Worm (Caenorhabditis elegans) whole organism, late embryonic: Measurements from ENCODE around the gene krr-1.

Experiments
- C38D4.7 ChIP-seq: fragments of 200-800 bp; sonication (Bioruptor generic); optimal IDR thresholded peaks from 2 replicates; lab custom pipeline; 2018; ENCODE audit warnings: mild to moderate bottlenecking, missing genetic modification characterization, moderate library complexity, missing compliant biosample characterization
- F13H6.1 ChIP-seq: sonication (generic microtip); optimal IDR thresholded peaks from 2 replicates; lab custom pipeline; 2016; ENCODE audit warnings: missing genetic modification characterization, missing compliant biosample characterization
- K02D7.2 ChIP-seq: sonication (generic microtip); optimal IDR thresholded peaks from 2 replicates; lab custom pipeline; 2017; ENCODE audit warnings: mild to moderate bottlenecking, missing genetic modification characterization, missing compliant biosample characterization
- K09A11.1 ChIP-seq: sonication (generic microtip); optimal IDR thresholded peaks from 2 replicates; lab custom pipeline; 2017; ENCODE audit warnings: antibody characterized with exemption, mild to moderate bottlenecking, missing genetic modification characterization, missing compliant biosample characterization; ENCODE audit not compliant: insufficient read depth
- ahr-1 ChIP-seq: sonication (generic microtip); optimal IDR thresholded peaks from 2 replicates; lab custom pipeline; 2016; ENCODE audit warnings: missing genetic modification characterization, missing compliant biosample characterization
- ama-1 ChIP-seq: fragments of 150-350 bp; optimal IDR thresholded peaks from 2 replicates; lab custom pipeline; 2014
- ceh-18 ChIP-seq: sonication (generic microtip); optimal IDR thresholded peaks from 2 replicates; lab custom pipeline; 2016; ENCODE audit warnings: missing genetic modification characterization, missing compliant biosample characterization
- ceh-19 ChIP-seq: fragments of 200-800 bp; sonication (Bioruptor generic); optimal IDR thresholded peaks from 2 replicates; lab custom pipeline; 2018; ENCODE audit warnings: mild to moderate bottlenecking, missing genetic modification characterization, missing compliant biosample characterization
- ceh-2 ChIP-seq: sonication (generic microtip); optimal IDR thresholded peaks from 2 replicates; lab custom pipeline; 2016; ENCODE audit warnings: missing genotype, missing genetic modification characterization, missing compliant biosample characterization
- ceh-22 ChIP-seq: sonication (generic microtip); optimal IDR thresholded peaks from 2 replicates; lab custom pipeline; 2017; ENCODE audit warnings: missing biosample characterization, missing genetic modification characterization
- ceh-24 ChIP-seq: sonication (generic microtip); optimal IDR thresholded peaks from 2 replicates; lab custom pipeline; 2016; ENCODE audit warnings: mild to moderate bottlenecking, missing genetic modification characterization, missing compliant biosample characterization
- ceh-31 ChIP-seq: sonication (generic microtip); optimal IDR thresholded peaks from 2 replicates; lab custom pipeline; 2016; ENCODE audit warnings: missing genetic modification characterization, missing compliant biosample characterization
- ceh-34 ChIP-seq: sonication (generic microtip); optimal IDR thresholded peaks from 2 replicates; lab custom pipeline; 2016; ENCODE audit warnings: mild to moderate bottlenecking, missing genetic modification characterization, missing compliant biosample characterization
- ceh-48 ChIP-seq: sonication (generic microtip); optimal IDR thresholded peaks from 2 replicates; lab custom pipeline; 2016; ENCODE audit warnings: missing genetic modification characterization, inconsistent platforms, missing compliant biosample characterization
- dmd-4 ChIP-seq: sonication (generic microtip); optimal IDR thresholded peaks from 2 replicates; lab custom pipeline; 2016; ENCODE audit warnings: borderline replicate concordance, missing genetic modification characterization, missing compliant biosample characterization
- elt-2 ChIP-seq: sonication (generic microtip); optimal IDR thresholded peaks from 2 replicates; lab custom pipeline; 2016; ENCODE audit warnings: missing genetic modification reagents, missing genetic modification characterization, missing compliant biosample characterization
- elt-4 ChIP-seq: sonication (generic microtip); optimal IDR thresholded peaks from 2 replicates; lab custom pipeline; 2016; ENCODE audit warnings: missing genetic modification characterization, missing compliant biosample characterization
- ets-4 ChIP-seq: sonication (generic microtip); optimal IDR thresholded peaks from 2 replicates; lab custom pipeline; 2016; ENCODE audit warnings: missing genetic modification characterization, missing compliant biosample characterization
- fax-1 ChIP-seq: sonication (generic microtip); optimal IDR thresholded peaks from 2 replicates; lab custom pipeline; 2016; ENCODE audit warnings: missing genotype, missing genetic modification characterization, missing compliant biosample characterization
- fkh-6 ChIP-seq: sonication (generic microtip); optimal IDR thresholded peaks from 2 replicates; lab custom pipeline; 2016; ENCODE audit warnings: missing genetic modification characterization, missing compliant biosample characterization
- hlh-15 ChIP-seq: sonication (generic microtip); optimal IDR thresholded peaks from 2 replicates; lab custom pipeline; 2016; ENCODE audit warnings: missing genetic modification characterization, missing compliant biosample characterization
- hlh-30 ChIP-seq: sonication (generic microtip); optimal IDR thresholded peaks from 2 replicates; lab custom pipeline; 2017; ENCODE audit warnings: antibody characterized with exemption, missing genetic modification characterization, missing compliant biosample characterization; ENCODE audit not compliant: insufficient read depth
- hlh-8 ChIP-seq: sonication (generic microtip); optimal IDR thresholded peaks from 2 replicates; lab custom pipeline; 2016; ENCODE audit warnings: missing genotype, missing genetic modification characterization, missing compliant biosample characterization
- madf-2 ChIP-seq: sonication (generic microtip); optimal IDR thresholded peaks from 2 replicates; lab custom pipeline; 2017; ENCODE audit warnings: missing genetic modification characterization, missing compliant biosample characterization
- mec-3 ChIP-seq: sonication (generic microtip); optimal IDR thresholded peaks from 2 replicates; lab custom pipeline; 2016; ENCODE audit warnings: borderline replicate concordance, missing genetic modification characterization, missing compliant biosample characterization
- nfya-1 ChIP-seq: sonication (generic microtip); optimal IDR thresholded peaks from 2 replicates; lab custom pipeline; 2017; ENCODE audit warnings: missing genetic modification characterization, mild to moderate bottlenecking, missing compliant biosample characterization, antibody characterized with exemption, moderate library complexity
- nhr-11 ChIP-seq: fragments of 150-350 bp; optimal IDR thresholded peaks from 2 replicates; lab custom pipeline; 2014; ENCODE audit warnings: missing biosample characterization, missing genetic modification characterization
- pat-9 ChIP-seq: fragments of 200-800 bp; sonication (Bioruptor generic); optimal IDR thresholded peaks from 2 replicates; lab custom pipeline; 2018; ENCODE audit warnings: mild to moderate bottlenecking, missing genetic modification characterization, moderate library complexity, missing compliant biosample characterization
- pax-1 ChIP-seq: fragments of 150-350 bp; optimal IDR thresholded peaks from 2 replicates; lab custom pipeline; 2014; ENCODE audit warnings: missing biosample characterization, missing genetic modification characterization
- pha-2 ChIP-seq: sonication (generic microtip); optimal IDR thresholded peaks from 2 replicates; lab custom pipeline; 2017; ENCODE audit warnings: mild to moderate bottlenecking, missing genetic modification characterization, missing compliant biosample characterization
- pros-1 ChIP-seq: fragments of 150-350 bp; optimal IDR thresholded peaks from 2 replicates; lab custom pipeline; 2014; ENCODE audit warnings: missing biosample characterization, missing genetic modification reagents, missing genetic modification characterization
- rnt-1 ChIP-seq: sonication (generic microtip); optimal IDR thresholded peaks from 2 replicates; lab custom pipeline; 2016; ENCODE audit warnings: missing genetic modification characterization, missing compliant biosample characterization
- sdc-2 ChIP-seq: sonication (generic microtip); optimal IDR thresholded peaks from 2 replicates; lab custom pipeline; 2016; ENCODE audit warnings: missing genotype, missing genetic modification characterization, missing compliant biosample characterization
- tbx-2 ChIP-seq: sonication (generic microtip); optimal IDR thresholded peaks from 2 replicates; lab custom pipeline; 2016; ENCODE audit warnings: missing genetic modification characterization, missing compliant biosample characterization
- ttx-3 ChIP-seq: sonication (generic microtip); optimal IDR thresholded peaks from 2 replicates; lab custom pipeline; 2016; ENCODE audit warnings: missing genetic modification reagents, missing genetic modification characterization, missing compliant biosample characterization
- unc-42 ChIP-seq: sonication (generic microtip); optimal IDR thresholded peaks from 2 replicates; lab custom pipeline; 2016; ENCODE audit warnings: missing genotype, missing genetic modification characterization, missing compliant biosample characterization
- unc-55 ChIP-seq: sonication (generic microtip); optimal IDR thresholded peaks from 2 replicates; lab custom pipeline; 2017; ENCODE audit warnings: missing biosample characterization, missing genetic modification reagents, missing genetic modification characterization
- unc-86 ChIP-seq: sonication (generic microtip); optimal IDR thresholded peaks from 2 replicates; lab custom pipeline; 2016; ENCODE audit warnings: missing genetic modification characterization, missing compliant biosample characterization
- zip-5 ChIP-seq: sonication (generic microtip); optimal IDR thresholded peaks from 2 replicates; lab custom pipeline; 2016; ENCODE audit warnings: missing genetic modification characterization, missing compliant biosample characterization
- ztf-16 ChIP-seq: sonication (generic microtip); optimal IDR thresholded peaks from 2 replicates; lab custom pipeline; 2017; ENCODE audit warnings: missing genetic modification characterization, missing compliant biosample characterization

The krr-1 gene

DNA sequence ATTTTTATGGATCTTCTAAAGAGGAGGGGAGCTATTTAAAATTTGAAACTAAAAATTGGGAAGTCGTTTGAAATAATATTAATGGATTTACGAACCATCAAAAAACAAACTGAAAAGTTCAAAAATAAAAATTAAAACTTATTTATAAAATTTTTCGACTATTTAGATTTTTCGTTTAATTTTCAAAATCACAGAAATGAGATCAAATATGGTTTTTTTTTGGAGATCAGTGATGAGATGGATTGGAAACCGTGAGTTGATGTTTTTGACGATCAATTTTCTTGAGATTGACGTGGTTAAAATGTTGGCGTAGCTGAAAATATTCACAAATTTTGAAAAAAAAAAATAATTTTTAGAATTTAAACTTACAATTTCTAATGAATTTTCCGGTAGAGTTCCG, 12.0 kb upstream of the krr-1 start, which contains the start of gene C13F10.5:
Gene C13F10.5 (minus strand): TSS at position 101 of the 400 bp plus-strand sequence.
- TF ChIP-seq nfya-1 (tag; lab: Kevin White, UChicago) (no peak), ets-4 (tag; lab: Kevin White, UChicago) (no peak), rnt-1 (tag; lab: Kevin White, UChicago) (no peak), ahr-1 (tag; lab: Kevin White, UChicago) (no peak), ztf-16 (tag; lab: Kevin White, UChicago) (no peak), fax-1 (no peak), nhr-11 (tag; lab: Kevin White, UChicago) (no peak), mec-3 (tag; lab: Kevin White, UChicago) (no peak), ceh-2 (no peak)

ce11 chrV:7220973-7221519, 9.9 kb upstream of the krr-1 start, which contains the start of the genes C13F10.8, C13F10.6 and kxd-1:
C13F10.8 (minus strand) TSS chrV:7221023.
C13F10.6 (minus strand) TSS chrV:7221039.
kxd-1 (plus strand) TSS chrV:7221469.
- no peak for TF ChIP-seq elt-2 (tag; lab: Kevin White, UChicago)
- TF ChIP-seq ceh-48: peak; percentile 75

DNA sequence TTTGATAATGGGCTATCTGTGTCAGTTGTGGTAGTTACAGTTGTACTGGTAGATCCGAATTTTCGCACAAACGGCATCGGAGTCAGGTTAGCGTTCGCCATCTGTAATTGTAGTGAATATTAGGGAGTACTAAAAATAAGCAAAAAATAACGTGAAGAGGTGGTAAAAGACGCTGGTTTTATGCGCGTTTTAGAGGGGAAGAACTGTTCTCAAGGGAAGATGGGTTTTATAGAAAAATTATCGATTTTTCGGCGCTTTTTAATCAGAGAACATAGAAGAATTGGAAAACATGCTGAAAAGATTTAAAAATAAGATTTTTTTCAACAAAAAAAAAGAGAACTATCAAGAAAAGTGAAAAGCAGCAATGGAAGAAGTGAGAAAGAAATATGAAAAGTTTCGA, 7.8 kb upstream of the krr-1 start, which contains the start of gene C13F10.7:
Gene C13F10.7 (minus strand): TSS at position 101 of the 400 bp plus-strand sequence.
- TF ChIP-seq ceh-31 (tag; lab: Kevin White, UChicago): no peak
- TF ChIP-seq ttx-3: no peak
- no peak for TF ChIP-seq rnt-1 (tag; lab: Kevin White, UChicago)
- no peak for TF ChIP-seq madf-2
- no peak for TF ChIP-seq ceh-18
- TF ChIP-seq K09A11.1: no peak
- TF ChIP-seq elt-4 (tag; lab: Kevin White, UChicago): no peak
- TF ChIP-seq elt-2 (tag; lab: Kevin White, UChicago): no peak
- no peak for TF ChIP-seq pax-1
- no peak for TF ChIP-seq fax-1
- no peak for TF ChIP-seq ahr-1 (tag; lab: Kevin White, UChicago)
- no peak for TF ChIP-seq K02D7.2 (tag; lab: Kevin White, UChicago)
- no peak for TF ChIP-seq sdc-2 (tag; lab: Kevin White, UChicago)

DNA sequence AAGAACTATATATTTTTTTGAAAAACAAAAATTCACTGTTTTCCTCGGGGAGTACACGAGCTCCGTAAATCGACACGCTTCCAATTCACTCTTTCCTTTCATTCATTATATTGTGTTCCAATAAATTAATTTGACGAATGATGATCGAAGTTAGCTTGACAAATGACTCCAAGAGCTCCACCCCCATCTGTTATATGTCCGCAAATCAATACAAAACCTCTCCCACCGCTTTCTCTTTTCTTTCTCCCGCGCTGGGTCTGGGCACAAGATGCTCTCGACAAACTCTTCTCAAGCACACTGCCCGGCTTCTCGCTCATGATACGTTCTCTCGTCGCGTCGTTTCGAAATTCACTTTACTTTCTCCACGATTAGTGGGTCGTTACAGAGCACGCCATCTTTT, 7.0 kb upstream of the krr-1 start, which contains the start of gene C13F10.1:
Gene C13F10.1 (plus strand): TSS at position 138 of the 400 bp plus-strand sequence.
- TF ChIP-seq pros-1 (tag; lab: Kevin White, UChicago): no peak
- TF ChIP-seq hlh-15: no peak
- TF ChIP-seq ttx-3: no peak
- TF ChIP-seq hlh-30 (tag; lab: Kevin White, UChicago): no peak
- no peak for TF ChIP-seq zip-5 (tag; lab: Kevin White, UChicago)
- TF ChIP-seq ceh-31 (tag; lab: Kevin White, UChicago): peak; percentile 16
- TF ChIP-seq tbx-2 (tag; lab: Kevin White, UChicago): no peak
- TF ChIP-seq unc-42 (tag; lab: Kevin White, UChicago): peak; percentile 46
- TF ChIP-seq nfya-1 (tag; lab: Kevin White, UChicago): peak; percentile 22
- peak; percentile 38 for TF ChIP-seq ceh-48
- peak; percentile 31 for TF ChIP-seq rnt-1 (tag; lab: Kevin White, UChicago)
- TF ChIP-seq elt-4 (tag; lab: Kevin White, UChicago): no peak
- no peak for TF ChIP-seq dmd-4 (tag; lab: Kevin White, UChicago)
- no peak for TF ChIP-seq ahr-1 (tag; lab: Kevin White, UChicago)
- TF ChIP-seq ceh-34: peak; percentile 26
- no peak for TF ChIP-seq ceh-22 (tag; lab: Kevin White, UChicago)
- no peak for TF ChIP-seq hlh-8 (tag; lab: Kevin White, UChicago)
- no peak for TF ChIP-seq ceh-24 (tag; lab: Kevin White, UChicago)
- TF ChIP-seq F13H6.1 (tag; lab: Kevin White, UChicago): no peak
- TF ChIP-seq ceh-2: no peak
- TF ChIP-seq ceh-19 (GFP tag; lab: Kevin White, UChicago): no peak
- no peak for TF ChIP-seq C38D4.7 (GFP tag; lab: Kevin White, UChicago)
- no peak for TF ChIP-seq pha-2
- TF ChIP-seq fkh-6: no peak
- TF ChIP-seq ama-1 (lab: Kevin White, UChicago): no peak
- no peak for TF ChIP-seq pat-9 (tag; lab: Kevin White, UChicago)
- TF ChIP-seq unc-86: no peak
- peak; percentile 82 for TF ChIP-seq unc-55 (GFP tag; lab: Kevin White, UChicago)
